Worm (Caenorhabditis elegans): ENCODE data around the gene dpy-31.

DNA sequence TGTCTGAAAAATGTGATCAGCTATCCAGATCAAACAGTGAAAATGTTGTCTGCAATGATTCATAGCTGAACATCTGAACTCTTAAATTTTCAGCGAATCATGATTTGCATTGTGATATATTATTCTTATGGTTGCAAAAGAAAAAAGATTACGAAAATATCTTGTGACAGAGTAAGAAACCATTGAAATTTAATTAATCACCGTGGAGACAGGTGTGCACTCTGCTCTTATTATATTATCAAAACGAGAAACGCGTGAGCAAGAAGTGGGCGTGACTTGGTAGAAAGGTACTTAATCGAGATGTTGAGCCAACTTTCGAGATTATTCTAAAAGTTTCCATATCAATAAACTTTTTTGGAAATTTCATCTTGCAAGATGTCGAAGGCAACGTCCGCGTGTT is 41.0 kb downstream of the dpy-31 start, which contains the start of gene osm-10:
- TF ChIP-seq mxl-3 (GFP tag; optimal IDR thresholded peaks at IDR 0.05) = no peak
- no peak for TF ChIP-seq Y48G9A.11 (GFP tag; IDR thresholded peaks at IDR 0.05)
- TF ChIP-seq fos-1 (tag; optimal IDR thresholded peaks at IDR 0.05) = no peak
- no peak for TF ChIP-seq ceh-82 (tag; optimal IDR thresholded peaks at IDR 0.05)
- TF ChIP-seq daf-12 (tag; optimal IDR thresholded peaks at IDR 0.05) = no peak
- no peak for TF ChIP-seq madf-5 (GFP tag; IDR thresholded peaks at IDR 0.05)
- TF ChIP-seq zfp-3 (GFP tag; conservative IDR thresholded peaks at IDR 0.05) = no peak
- no peak for TF ChIP-seq lin-38 (GFP tag; IDR thresholded peaks at IDR 0.05)
- no peak for TF ChIP-seq zip-2 (tag; optimal IDR thresholded peaks at IDR 0.05)
- TF ChIP-seq aly-2 (tag; optimal IDR thresholded peaks at IDR 0.05) = no peak
- no peak for TF ChIP-seq pha-4 (GFP tag; IDR thresholded peaks at IDR 0.05)
- no peak for TF ChIP-seq pha-4 (tag; optimal IDR thresholded peaks at IDR 0.05)
- TF ChIP-seq F26F4.8 (GFP tag; conservative IDR thresholded peaks at IDR 0.05) = no peak
- TF ChIP-seq hlh-11 (tag; optimal IDR thresholded peaks at IDR 0.05) = no peak
